Worm (Caenorhabditis elegans) whole organism, midembryonic: Measurements from ENCODE around the gene cyp-35A3.

Source experiments
- T22C8.4 ChIP-seq: fragments of 200-800 bp; sonication (Bioruptor generic); IDR thresholded peaks from 2 replicates; pipeline ENCODE4 v1.3.6; 2022; ENCODE audit warnings: missing genetic modification characterization, missing compliant biosample characterization
- cog-1 ChIP-seq: sonication (generic microtip); optimal IDR thresholded peaks from 2 replicates; lab custom pipeline; 2016; ENCODE audit warnings: missing genetic modification characterization, missing compliant biosample characterization
- flt-1 ChIP-seq: fragments of 200-800 bp; sonication (Bioruptor generic); IDR thresholded peaks from 2 replicates; pipeline ENCODE4 v1.3.6; 2022; ENCODE audit warnings: missing genetic modification characterization, missing compliant biosample characterization
- klf-2 ChIP-seq: fragments of 200-800 bp; sonication (Bioruptor generic); conservative IDR thresholded peaks from 2 replicates; pipeline ENCODE4 v1.3.6; 2022; ENCODE audit warnings: missing genetic modification reagents, missing genetic modification characterization, missing compliant biosample characterization
- med-1 ChIP-seq: sonication (generic microtip); optimal IDR thresholded peaks from 2 replicates; lab custom pipeline; 2017; ENCODE audit warnings: missing genetic modification characterization, mild to moderate bottlenecking, missing compliant biosample characterization, antibody characterized with exemption, missing genetic modification reagents; ENCODE audit not compliant: insufficient read depth
- tab-1 ChIP-seq: fragments of 200-800 bp; sonication (Bioruptor generic); IDR thresholded peaks from 2 replicates; pipeline ENCODE4 v1.3.6; 2022; ENCODE audit warnings: missing genetic modification characterization, missing compliant biosample characterization
- ztf-23 ChIP-seq: fragments of 200-800 bp; sonication (Bioruptor generic); IDR thresholded peaks from 2 replicates; pipeline ENCODE4 v1.3.6; 2022; ENCODE audit warnings: missing genetic modification reagents, missing genetic modification characterization, missing compliant biosample characterization

ce11 chrV:4024777-4025176 is 2.4 kb downstream of the cyp-35A3 start, which contains the start of gene K09D9.1:
- TF ChIP-seq flt-1 (GFP tag; lab: Robert Waterston, UW) (no peak), tab-1 (GFP tag; lab: Robert Waterston, UW) (no peak), klf-2 (GFP tag; lab: Robert Waterston, UW) (no peak), T22C8.4 (GFP tag; lab: Robert Waterston, UW) (no peak), med-1 (GFP tag; lab: Kevin White, UChicago) (no peak), cog-1 (tag; lab: Kevin White, UChicago) (no peak), ztf-23 (no peak)
